Worm (Caenorhabditis elegans): ENCODE results near the gene srh-72.
"Not testable (repeated sequence)": the region's sequence is repeated elsewhere in the genome, so short reads cannot be mapped to it uniquely, and the experiment has no call there.

DNA sequence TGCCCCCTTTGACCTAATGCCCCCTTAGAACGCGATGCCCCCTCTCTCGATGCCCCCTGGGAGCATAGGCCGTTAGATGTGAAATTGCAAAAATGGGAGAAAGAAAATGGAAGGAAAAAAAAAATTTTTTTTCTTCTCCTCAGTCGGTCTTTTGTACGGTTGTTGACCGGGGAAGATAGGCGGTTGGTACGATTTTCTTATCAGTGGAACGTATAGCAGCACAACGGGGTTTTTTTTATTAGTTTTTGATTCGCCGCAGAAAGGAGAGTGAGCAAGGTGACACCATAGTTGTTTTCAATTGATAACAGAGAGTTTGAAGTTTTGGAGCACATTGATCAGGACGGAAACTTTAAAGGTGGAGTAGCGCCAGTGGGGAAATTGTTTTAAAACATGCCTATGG lies 19.3 kb upstream of the srh-72 start:
- TF ChIP-seq sptf-2 (GFP tag; optimal IDR thresholded peaks at IDR 0.05); attf-5 (GFP tag; optimal IDR thresholded peaks at IDR 0.05); ets-4 (GFP tag; optimal IDR thresholded peaks at IDR 0.05); snpc-4 (GFP tag; optimal IDR thresholded peaks at IDR 0.05); snpc-4 (tag; optimal IDR thresholded peaks at IDR 0.05); ccch-3 (GFP tag; optimal IDR thresholded peaks at IDR 0.05); him-1 (tag; optimal IDR thresholded peaks at IDR 0.05); unc-130 (GFP tag; optimal IDR thresholded peaks at IDR 0.05); ekl-4 (GFP tag; IDR thresholded peaks at IDR 0.05); nhr-90 (tag; optimal IDR thresholded peaks at IDR 0.05); snpc-3.4 (tag; optimal IDR thresholded peaks at IDR 0.05); ama-1 (optimal IDR thresholded peaks at IDR 0.05); ama-1 (GFP tag; optimal IDR thresholded peaks at IDR 0.05); Y56A3A.18 (GFP tag; IDR thresholded peaks at IDR 0.05): not testable (repeated sequence)

All from whole organism, young adult.